Fruit fly (Drosophila melanogaster): ENCODE data around the gene CG32988.

CG32988 gene

DNA sequence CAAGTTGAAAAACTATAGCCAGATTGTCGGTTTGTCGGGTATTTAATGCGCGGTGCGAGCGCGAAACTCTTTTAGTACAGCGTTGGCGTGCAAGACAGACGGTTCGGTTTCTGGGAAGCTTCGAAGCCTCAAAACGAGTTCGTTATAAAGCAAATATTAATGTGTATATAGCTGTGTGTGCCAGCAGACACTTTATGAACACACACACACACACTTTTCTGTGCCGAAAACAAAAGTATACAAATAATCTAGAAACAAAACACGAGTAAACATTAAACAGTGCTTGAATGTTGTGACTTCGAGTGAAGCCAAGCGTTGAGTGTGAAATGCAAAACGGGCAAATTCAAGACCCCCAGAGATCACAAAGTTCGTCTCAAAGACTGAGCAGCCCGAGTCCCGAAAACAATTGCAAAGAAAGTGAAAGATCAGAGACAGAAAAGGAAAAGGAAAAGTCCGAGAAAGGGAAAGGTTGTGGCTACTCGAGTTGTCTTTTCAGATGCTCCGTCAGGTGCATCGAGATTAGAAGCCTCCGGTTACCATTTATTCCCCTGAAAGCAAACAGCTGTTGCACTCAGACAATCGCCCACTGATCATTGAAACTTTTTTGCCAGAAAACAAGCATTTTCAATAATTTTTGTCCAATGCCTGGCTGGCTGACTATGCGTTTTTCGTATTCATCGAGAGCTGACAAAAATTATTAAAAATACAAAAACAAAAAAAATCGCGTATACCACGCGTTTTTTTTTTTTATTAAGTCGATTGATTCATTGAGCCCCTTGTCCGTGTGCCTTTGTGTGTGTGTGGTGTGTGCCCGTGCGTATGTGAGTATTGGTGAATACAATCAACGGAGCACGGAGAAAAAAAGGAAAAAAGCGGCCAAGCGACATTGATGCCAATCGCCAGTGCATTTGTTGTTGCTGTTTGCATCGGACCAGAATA lies 34.3 kb downstream of the CG32988 start, which contains the start of gene CG34398 (continued):
- TF ChIP-seq CG8388 (GFP tag; optimal IDR thresholded peaks at IDR 0.05) (no peak), CG12391 (tag; optimal IDR thresholded peaks at IDR 0.05) (no peak), CG13894 (tag; optimal IDR thresholded peaks at IDR 0.05) (peak; percentile 30), ken (GFP tag; IDR thresholded peaks at IDR 0.05) (no peak), CoRest (tag; optimal IDR thresholded peaks at IDR 0.05) (no peak), CG3847 (GFP tag; IDR thresholded peaks at IDR 0.05) (no peak)

DNA sequence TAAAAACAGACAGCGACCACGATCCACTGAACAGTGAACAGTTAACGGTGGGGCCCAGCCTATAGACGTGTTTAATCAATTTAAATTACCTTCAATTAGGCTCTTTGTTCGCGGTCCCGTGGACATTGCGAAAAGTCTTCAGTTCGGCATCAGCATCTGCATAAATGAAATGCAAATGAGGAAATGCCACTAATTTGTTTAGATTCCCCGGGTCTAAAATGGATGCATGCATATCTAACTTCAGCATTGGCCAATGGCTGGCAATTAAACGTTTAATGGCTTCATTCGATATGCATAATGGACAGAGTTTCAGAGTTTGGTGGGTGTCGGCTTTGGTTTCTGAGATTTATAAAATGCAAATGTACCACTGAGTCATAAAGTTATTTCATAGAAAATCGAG lies 37.2 kb downstream of the CG32988 start:
- TF ChIP-seq CG10565 (GFP tag; optimal IDR thresholded peaks at IDR 0.05) (no peak), pzg (GFP tag; optimal IDR thresholded peaks at IDR 0.05) (no peak), CG8359 (GFP tag; optimal IDR thresholded peaks at IDR 0.05; ENCODE audit: borderline replicate concordance) (no peak), seq (GFP tag; IDR thresholded peaks at IDR 0.05) (no peak), cas (GFP tag; IDR thresholded peaks at IDR 0.05) (no peak), pnt (GFP tag; optimal IDR thresholded peaks at IDR 0.05) (no peak), Camta (GFP tag; optimal IDR thresholded peaks at IDR 0.05) (no peak), vvl (GFP tag; IDR thresholded peaks at IDR 0.05) (peak; percentile 71; the same call in 1 of the 2 replicates), sens-2 (GFP tag; IDR thresholded peaks at IDR 0.05) (no peak), abd-A (tag; optimal IDR thresholded peaks at IDR 0.05) (peak; percentile 3), CG9817 (tag; optimal IDR thresholded peaks at IDR 0.05) (no peak), CkIIα-i1 (GFP tag; IDR thresholded peaks at IDR 0.05) (no peak), disco-r (GFP tag; optimal IDR thresholded peaks at IDR 0.05) (no peak), Awh (GFP tag; IDR thresholded peaks at IDR 0.05) (peak; percentile 69), CG4360 (GFP tag; IDR thresholded peaks at IDR 0.05) (no peak), Taf1 (GFP tag; IDR thresholded peaks at IDR 0.05) (no peak), CG7928 (GFP tag; optimal IDR thresholded peaks at IDR 0.05) (no peak), Elba2 (GFP tag; optimal IDR thresholded peaks at IDR 0.05) (no peak), ERR (GFP tag; optimal IDR thresholded peaks at IDR 0.05) (no peak), CG10543 (GFP tag; optimal IDR thresholded peaks at IDR 0.05) (no peak)

DNA sequence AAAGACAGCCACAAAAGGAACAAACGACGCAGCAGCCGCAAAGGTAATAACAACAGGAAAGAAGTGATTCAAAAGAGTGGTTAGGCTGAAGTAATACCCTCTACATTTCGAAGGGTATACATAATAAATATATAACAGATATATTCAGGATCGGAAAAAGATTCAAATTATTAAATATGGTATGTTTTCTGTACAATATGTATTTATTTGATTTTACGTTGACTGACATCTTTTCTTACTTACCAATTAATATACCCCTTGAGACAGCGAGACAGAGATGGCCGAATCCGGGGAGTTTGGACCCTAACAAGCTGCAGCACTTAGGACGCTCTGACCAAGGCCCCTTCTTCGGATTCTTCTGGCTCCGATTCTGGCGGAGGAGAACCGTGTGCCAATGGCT lies 41.6 kb downstream of the CG32988 start:
- TF ChIP-seq sens (GFP tag) (peak; percentile 13), CG12071 (GFP tag; optimal IDR thresholded peaks at IDR 0.05) (no peak), Atf-2 (GFP tag; optimal IDR thresholded peaks at IDR 0.05) (no peak), org-1 (GFP tag; optimal IDR thresholded peaks at IDR 0.05) (no peak), Awh (GFP tag; IDR thresholded peaks at IDR 0.05) (no peak), CG17568 (GFP tag; optimal IDR thresholded peaks at IDR 0.05) (no peak), Adf1 (GFP tag; IDR thresholded peaks at IDR 0.05) (no peak), Xrp1 (GFP tag; IDR thresholded peaks at IDR 0.05) (no peak)
